Worm (Caenorhabditis elegans) whole organism, L4 larva: Measurements from ENCODE around the gene srv-1.
A peak's percentile ranks its signal among the peaks of the same experiment; 100 is the strongest.

ENCODE experiments used
- R02D3.7 ChIP-seq: fragments of 150-350 bp; sonication (generic microtip); optimal IDR thresholded peaks from 3 replicates; lab custom pipeline; 2014; ENCODE audit warnings: missing biosample characterization, missing genetic modification characterization
- T20F7.1 ChIP-seq: fragments of 200-800 bp; sonication (Bioruptor generic); optimal IDR thresholded peaks from 2 replicates; lab custom pipeline; 2018; ENCODE audit warnings: mild to moderate bottlenecking, missing genetic modification characterization, missing compliant biosample characterization
- Y105C5A.15 ChIP-seq: fragments of 200-800 bp; sonication (Bioruptor generic); IDR thresholded peaks from 2 replicates; pipeline ENCODE4 v1.3.6; 2022; ENCODE audit warnings: missing genetic modification characterization, missing compliant biosample characterization
- Y5F2A.4 ChIP-seq: fragments of 200-800 bp; sonication (Bioruptor generic); optimal IDR thresholded peaks from 2 replicates; lab custom pipeline; 2018; ENCODE audit warnings: mild to moderate bottlenecking, missing genetic modification characterization, missing compliant biosample characterization
- aha-1 ChIP-seq: fragments of 150-350 bp; peaks from one replicate; lab custom pipeline; 2014; ENCODE audit warnings: missing biosample characterization, missing genetic modification characterization
- aly-2 ChIP-seq: sonication (generic microtip); optimal IDR thresholded peaks from 2 replicates; lab custom pipeline; 2018; ENCODE audit warnings: missing biosample characterization, missing genetic modification characterization
- ceh-62 ChIP-seq: sonication (generic microtip); optimal IDR thresholded peaks from 2 replicates; lab custom pipeline; 2017; ENCODE audit warnings: missing biosample characterization, missing genetic modification characterization
- ceh-82 ChIP-seq: sonication (generic microtip); optimal IDR thresholded peaks from 2 replicates; lab custom pipeline; 2017; ENCODE audit warnings: missing biosample characterization, missing genetic modification characterization
- ces-1 ChIP-seq: fragments of 150-350 bp; sonication (generic microtip); optimal IDR thresholded peaks from 4 replicates; lab custom pipeline; 2014; ENCODE audit warnings: missing biosample characterization, missing genetic modification reagents, missing genetic modification characterization
- daf-16 ChIP-seq, 3 experiments: sonication (generic microtip); optimal IDR thresholded peaks; 2 replicates each; lab custom pipeline; 2016 to 2017; ENCODE audit warnings: missing genetic modification characterization in 3 of 3, missing genetic modification reagents in 3 of 3, mild to moderate bottlenecking in 2 of 3, missing compliant biosample characterization in 2 of 3, missing biosample characterization in 1 of 3, moderate library complexity in 1 of 3
- dmd-6 ChIP-seq: fragments of 200-800 bp; sonication (Bioruptor generic); IDR thresholded peaks from 2 replicates; pipeline ENCODE4 v1.3.6; 2022; ENCODE audit warnings: missing genetic modification reagents, missing genetic modification characterization, missing compliant biosample characterization
- dmd-8 ChIP-seq: fragments of 200-800 bp; sonication (Bioruptor generic); IDR thresholded peaks from 2 replicates; pipeline ENCODE4 v1.3.6; 2022; ENCODE audit warnings: missing genetic modification characterization, missing compliant biosample characterization
- duxl-1 ChIP-seq: sonication (generic microtip); optimal IDR thresholded peaks from 2 replicates; lab custom pipeline; 2016; ENCODE audit warnings: mild to moderate bottlenecking, missing genetic modification characterization, moderate library complexity, missing compliant biosample characterization; ENCODE audit not compliant: poor library complexity
- dve-1 ChIP-seq: sonication (generic microtip); optimal IDR thresholded peaks from 2 replicates; lab custom pipeline; 2017; ENCODE audit warnings: antibody characterized with exemption, mild to moderate bottlenecking, missing genetic modification characterization, missing compliant biosample characterization; ENCODE audit not compliant: insufficient read depth
- fkh-10 ChIP-seq: fragments of 150-350 bp; optimal IDR thresholded peaks from 2 replicates; lab custom pipeline; 2014; ENCODE audit warnings: missing biosample characterization, missing genetic modification reagents, missing genetic modification characterization
- hlh-11 ChIP-seq: fragments of 200-800 bp; sonication (Bioruptor generic); optimal IDR thresholded peaks from 2 replicates; lab custom pipeline; 2018; ENCODE audit warnings: mild to moderate bottlenecking, missing genetic modification characterization, missing compliant biosample characterization
- hlh-30 ChIP-seq: sonication (generic microtip); optimal IDR thresholded peaks from 2 replicates; lab custom pipeline; 2017; ENCODE audit warnings: antibody characterized with exemption, mild to moderate bottlenecking, missing genetic modification characterization, missing compliant biosample characterization; ENCODE audit not compliant: insufficient read depth
- lin-13 ChIP-seq: fragments of 150-350 bp; optimal IDR thresholded peaks from 2 replicates; lab custom pipeline; 2014; ENCODE audit warnings: missing biosample characterization, missing genetic modification reagents, missing genetic modification characterization
- lin-38 ChIP-seq: fragments of 200-800 bp; sonication (Bioruptor generic); IDR thresholded peaks from 2 replicates; pipeline ENCODE4 v1.3.6; 2022; ENCODE audit warnings: missing genetic modification reagents, missing genetic modification characterization, missing compliant biosample characterization
- lin-39 ChIP-seq: fragments of 150-350 bp; optimal IDR thresholded peaks from 2 replicates; lab custom pipeline; 2014; ENCODE audit warnings: missing biosample characterization, missing genetic modification reagents, missing genetic modification characterization
- lir-3 ChIP-seq: sonication (generic microtip); optimal IDR thresholded peaks from 2 replicates; lab custom pipeline; 2016; ENCODE audit warnings: mild to moderate bottlenecking, missing genetic modification characterization, missing compliant biosample characterization
- madf-9 ChIP-seq: fragments of 200-800 bp; sonication (Bioruptor generic); conservative IDR thresholded peaks from 2 replicates; pipeline ENCODE4 v1.3.6; 2022; ENCODE audit warnings: missing genetic modification reagents, missing genetic modification characterization, missing compliant biosample characterization
- mdl-1 ChIP-seq, 2 experiments: fragments of 150-350 bp in 1 of 2; sonication (generic microtip) in 1 of 2; optimal IDR thresholded peaks; 2 replicates each; lab custom pipeline; 2014 to 2017; ENCODE audit warnings: missing biosample characterization in 2 of 2, missing genetic modification characterization in 2 of 2
- mdt-29 ChIP-seq: fragments of 200-800 bp; sonication (Bioruptor generic); IDR thresholded peaks from 2 replicates; pipeline ENCODE4 v1.3.6; 2022; ENCODE audit warnings: missing genetic modification reagents, missing genetic modification characterization, missing compliant biosample characterization
- mep-1 ChIP-seq: fragments of 150-350 bp; sonication (generic microtip); optimal IDR thresholded peaks from 3 replicates; lab custom pipeline; 2014; ENCODE audit warnings: missing biosample characterization, missing genetic modification characterization
- nhr-42 ChIP-seq: fragments of 200-800 bp; sonication (Bioruptor generic); IDR thresholded peaks from 2 replicates; pipeline ENCODE4 v1.3.6; 2022; ENCODE audit warnings: missing genetic modification characterization, missing compliant biosample characterization
- nhr-48 ChIP-seq: sonication (generic microtip); optimal IDR thresholded peaks from 2 replicates; lab custom pipeline; 2016; ENCODE audit warnings: mild to moderate bottlenecking, missing genetic modification characterization, missing compliant biosample characterization
- nhr-76 ChIP-seq: fragments of 150-350 bp; optimal IDR thresholded peaks from 2 replicates; lab custom pipeline; 2014; ENCODE audit warnings: missing biosample characterization, missing genetic modification characterization
- pha-4 ChIP-seq, 2 experiments: fragments of 150-350 bp in 1 of 2; fragments of 200-800 bp in 1 of 2; sonication (Bioruptor generic) in 1 of 2; IDR thresholded peaks in 1 of 2; optimal IDR thresholded peaks in 1 of 2; 2 replicates each; pipeline versions ENCODE4 v1.3.6 to Lab custom; 2014 to 2022; ENCODE audit warnings: missing genetic modification characterization in 2 of 2, missing genetic modification reagents in 2 of 2, missing biosample characterization in 1 of 2, missing compliant biosample characterization in 1 of 2
- php-3 ChIP-seq: fragments of 200-800 bp; sonication (Bioruptor generic); IDR thresholded peaks from 2 replicates; pipeline ENCODE4 v1.3.6; 2022; ENCODE audit warnings: missing genetic modification reagents, missing genetic modification characterization, missing compliant biosample characterization
- set-16 ChIP-seq: fragments of 200-800 bp; sonication (Bioruptor generic); IDR thresholded peaks from 2 replicates; pipeline ENCODE4 v1.3.6; 2022; ENCODE audit warnings: missing genetic modification reagents, missing genetic modification characterization, missing compliant biosample characterization
- snpc-1.2 ChIP-seq: fragments of 200-800 bp; sonication (Bioruptor generic); IDR thresholded peaks from 2 replicates; pipeline ENCODE4 v1.3.6; 2022; ENCODE audit warnings: missing genetic modification reagents, missing genetic modification characterization, missing compliant biosample characterization
- snpc-4 ChIP-seq: fragments of 150-350 bp; optimal IDR thresholded peaks from 2 replicates; lab custom pipeline; 2014; ENCODE audit warnings: missing biosample characterization, missing genetic modification characterization
- spr-3 ChIP-seq: fragments of 200-800 bp; sonication (Bioruptor generic); optimal IDR thresholded peaks from 2 replicates; lab custom pipeline; 2018; ENCODE audit warnings: mild to moderate bottlenecking, missing genetic modification characterization, missing compliant biosample characterization
- tag-97 ChIP-seq: fragments of 200-800 bp; sonication (Bioruptor generic); IDR thresholded peaks from 2 replicates; pipeline ENCODE4 v1.3.6; 2022; ENCODE audit warnings: missing genetic modification characterization, missing compliant biosample characterization
- zag-1 ChIP-seq: fragments of 150-350 bp; optimal IDR thresholded peaks from 2 replicates; lab custom pipeline; 2014; ENCODE audit warnings: missing biosample characterization, missing genetic modification characterization
- zfp-2 ChIP-seq: sonication (generic microtip); optimal IDR thresholded peaks from 2 replicates; lab custom pipeline; 2016; ENCODE audit warnings: mild to moderate bottlenecking, missing genetic modification characterization, missing compliant biosample characterization
- zip-11 ChIP-seq: fragments of 200-800 bp; sonication (Bioruptor generic); IDR thresholded peaks from 2 replicates; pipeline ENCODE4 v1.3.6; 2022; ENCODE audit warnings: missing genetic modification characterization, missing compliant biosample characterization
- zip-2 ChIP-seq: fragments of 150-350 bp; optimal IDR thresholded peaks from 2 replicates; lab custom pipeline; 2014; ENCODE audit warnings: missing biosample characterization, missing genetic modification characterization
- ztf-11 ChIP-seq: fragments of 150-350 bp; optimal IDR thresholded peaks from 2 replicates; lab custom pipeline; 2014; ENCODE audit warnings: missing biosample characterization, missing genetic modification characterization

srv-1 gene

ce11 chrIII:6819322-6819901 lies 30.8 kb upstream of the srv-1 start, which contains the start of gene F28F5.6 (continued):
- no peak for TF ChIP-seq ceh-62 (tag; lab: Kevin White, UChicago)
- no peak for TF ChIP-seq Y105C5A.15
- peak; percentile 11 for TF ChIP-seq hlh-30
- no peak for TF ChIP-seq mdt-29 (GFP tag; lab: Robert Waterston, UW)
- no peak for TF ChIP-seq madf-9 (GFP tag; lab: Robert Waterston, UW)
- TF ChIP-seq dmd-8 (GFP tag; lab: Robert Waterston, UW): no peak
- TF ChIP-seq R02D3.7 (tag; lab: Kevin White, UChicago): no peak
- TF ChIP-seq lir-3 (tag; lab: Kevin White, UChicago): no peak
- TF ChIP-seq dve-1 (tag; lab: Kevin White, UChicago): peak; percentile 73
- TF ChIP-seq nhr-42 (GFP tag; lab: Robert Waterston, UW): no peak
- TF ChIP-seq zip-11 (GFP tag; lab: Robert Waterston, UW): no peak
- peak; percentile 27 for TF ChIP-seq nhr-48
- TF ChIP-seq zfp-2: no peak
- TF ChIP-seq mdl-1 (tag; optimal IDR thresholded peaks at IDR 0.05; lab: Kevin White, UChicago): peak in 1 of 2 experiments; percentile 50
- no peak for TF ChIP-seq snpc-4 (tag; lab: Kevin White, UChicago)
- no peak for TF ChIP-seq spr-3
- TF ChIP-seq hlh-11 (tag; lab: Kevin White, UChicago): peak; percentile 64
- TF ChIP-seq ceh-82 (tag; lab: Kevin White, UChicago): no peak
- TF ChIP-seq aly-2 (tag; lab: Kevin White, UChicago): no peak
- peak; percentile 83 for TF ChIP-seq php-3 (GFP tag; lab: Robert Waterston, UW)
- TF ChIP-seq snpc-1.2: no peak
- TF ChIP-seq daf-16 (GFP tag; optimal IDR thresholded peaks at IDR 0.05; lab: Kevin White, UChicago): no peak
- peak; percentile 83 for TF ChIP-seq daf-16 (tag; optimal IDR thresholded peaks at IDR 0.05; lab: Kevin White, UChicago)
- TF ChIP-seq, all 104 proteins: peak for 14

ce11 chrIII:6820343-6820985 lies 29.7 kb upstream of the srv-1 start, which contains the start of gene ten-1:
Gene ten-1 (plus strand): TSS chrIII:6820935.
- TF ChIP-seq tag-97 (no peak), mdt-29 (GFP tag; lab: Robert Waterston, UW) (no peak), madf-9 (GFP tag; lab: Robert Waterston, UW) (no peak), aha-1 (peak; percentile 24), ces-1 (GFP tag; lab: Kevin White, UChicago) (no peak), daf-16 (GFP tag; optimal IDR thresholded peaks at IDR 0.05; lab: Kevin White, UChicago) (peak in 1 of 2 experiments; percentile 21), daf-16 (tag; optimal IDR thresholded peaks at IDR 0.05; lab: Kevin White, UChicago) (no peak), zip-2 (tag; lab: Kevin White, UChicago) (no peak), Y105C5A.15 (no peak)

ce11 chrIII:6822790-6823189 lies 27.4 kb upstream of the srv-1 start:
- TF ChIP-seq dmd-6 (GFP tag; lab: Robert Waterston, UW) (no peak), ztf-11 (tag; lab: Kevin White, UChicago) (no peak), T20F7.1 (GFP tag; lab: Kevin White, UChicago) (no peak), Y5F2A.4 (no peak), lin-38 (GFP tag; lab: Robert Waterston, UW) (no peak), pha-4 (GFP tag; IDR thresholded peaks at IDR 0.05; lab: Robert Waterston, UW) (no peak), pha-4 (tag; optimal IDR thresholded peaks at IDR 0.05; lab: Kevin White, UChicago) (no peak), ceh-62 (tag; lab: Kevin White, UChicago) (no peak), set-16 (GFP tag; lab: Robert Waterston, UW) (no peak), lin-39 (tag; lab: Kevin White, UChicago) (no peak), zip-2 (tag; lab: Kevin White, UChicago) (no peak), php-3 (GFP tag; lab: Robert Waterston, UW) (no peak), R02D3.7 (tag; lab: Kevin White, UChicago) (no peak), mep-1 (tag; lab: Kevin White, UChicago) (no peak), ceh-82 (tag; lab: Kevin White, UChicago) (no peak), fkh-10 (GFP tag; lab: Kevin White, UChicago) (no peak), lin-13 (GFP tag; lab: Kevin White, UChicago) (no peak), nhr-76 (tag; lab: Kevin White, UChicago) (no peak), zfp-2 (no peak), zag-1 (tag; lab: Kevin White, UChicago) (no peak), duxl-1 (tag; lab: Kevin White, UChicago) (no peak)
